Fruit fly (Drosophila melanogaster) whole organism, embryonic: ENCODE data around the gene Rtnl1.

Experiments used
- B-H1 ChIP-seq: fragments of 200-800 bp; sonication (Bioruptor generic); IDR thresholded peaks from 3 replicates; pipeline ENCODE4 v1.3.6; 2022; ENCODE audit warnings: missing biosample characterization, missing genetic modification characterization
- BEAF-32 ChIP-seq: fragments of 200-800 bp; sonication (Bioruptor generic); optimal IDR thresholded peaks from 3 replicates; lab custom pipeline; 2017; ENCODE audit warnings: missing biosample characterization, missing genetic modification characterization, mild to moderate bottlenecking, moderate library complexity, missing genetic modification reagents
- CG10321 ChIP-seq: fragments of 200-800 bp; sonication (Bioruptor generic); IDR thresholded peaks from 2 replicates; pipeline ENCODE4 v1.3.6; 2022; ENCODE audit warnings: missing biosample characterization, missing genetic modification characterization
- CG13287 ChIP-seq: fragments of 200-800 bp; sonication (Bioruptor generic); IDR thresholded peaks from 2 replicates; pipeline ENCODE4 v1.3.6; 2022; ENCODE audit warnings: missing biosample characterization, missing genetic modification characterization; ENCODE audit not compliant: partially characterized antibody
- CG13424 ChIP-seq: fragments of 200-800 bp; sonication (Bioruptor generic); optimal IDR thresholded peaks from 2 replicates; lab custom pipeline; 2019; ENCODE audit warnings: missing biosample characterization, mild to moderate bottlenecking, missing genetic modification characterization, moderate library complexity
- CG13624 ChIP-seq: fragments of 200-800 bp; sonication (Bioruptor generic); optimal IDR thresholded peaks from 2 replicates; lab custom pipeline; 2016; ENCODE audit warnings: missing biosample characterization, missing genetic modification characterization
- CG13894 ChIP-seq: fragments of 200-800 bp; sonication (Bioruptor generic); optimal IDR thresholded peaks from 3 replicates; lab custom pipeline; 2018; ENCODE audit warnings: missing biosample characterization, mild to moderate bottlenecking, missing genetic modification characterization, moderate library complexity
- CG14965 ChIP-seq: fragments of 200-800 bp; sonication (Bioruptor generic); optimal IDR thresholded peaks from 2 replicates; lab custom pipeline; 2016; ENCODE audit warnings: missing biosample characterization, missing genetic modification characterization, borderline replicate concordance
- CG1603 ChIP-seq: fragments of 200-800 bp; sonication (Bioruptor generic); optimal IDR thresholded peaks from 2 replicates; lab custom pipeline; 2019; ENCODE audit warnings: missing biosample characterization, mild to moderate bottlenecking, missing genetic modification characterization, moderate library complexity
- CG16779 ChIP-seq: fragments of 200-800 bp; sonication (Bioruptor generic); IDR thresholded peaks from 2 replicates; pipeline ENCODE4 v1.3.6; 2022; ENCODE audit warnings: missing biosample characterization, missing genetic modification characterization
- CG17186 ChIP-seq: fragments of 200-800 bp; sonication (Bioruptor generic); optimal IDR thresholded peaks from 3 replicates; lab custom pipeline; 2017; ENCODE audit warnings: missing biosample characterization, missing genetic modification reagents, missing genetic modification characterization
- CG30020 ChIP-seq: fragments of 200-800 bp; optimal IDR thresholded peaks from 2 replicates; lab custom pipeline; 2019; ENCODE audit warnings: missing biosample characterization, mild to moderate bottlenecking, missing genetic modification characterization, moderate library complexity
- CG3065 ChIP-seq: fragments of 200-800 bp; sonication (Bioruptor generic); optimal IDR thresholded peaks from 2 replicates; lab custom pipeline; 2016; ENCODE audit warnings: missing biosample characterization, missing genetic modification characterization
- CG31224 ChIP-seq: fragments of 200-800 bp; sonication (Bioruptor generic); IDR thresholded peaks from 2 replicates; pipeline ENCODE4 v1.3.6; 2022; ENCODE audit warnings: missing biosample characterization, missing genetic modification characterization
- CG32767 ChIP-seq: fragments of 200-800 bp; sonication (Bioruptor generic); IDR thresholded peaks from 2 replicates; pipeline ENCODE4 v1.3.6; 2022; ENCODE audit warnings: missing biosample characterization, missing genetic modification characterization
- CG3407 ChIP-seq: fragments of 200-800 bp; sonication (Bioruptor generic); optimal IDR thresholded peaks from 2 replicates; lab custom pipeline; 2018; ENCODE audit warnings: missing biosample characterization, mild to moderate bottlenecking, missing genetic modification characterization
- CG3726 ChIP-seq: fragments of 200-800 bp; sonication (Bioruptor generic); IDR thresholded peaks from 3 replicates; pipeline ENCODE4, ENCODE4 v1.3.6; 2022; ENCODE audit warnings: missing biosample characterization, missing genetic modification characterization
- CG4360 ChIP-seq: fragments of 200-800 bp; sonication (Bioruptor generic); IDR thresholded peaks from 2 replicates; pipeline ENCODE4 v1.3.6; 2022; ENCODE audit warnings: missing biosample characterization, missing genetic modification characterization
- CG6813 ChIP-seq: fragments of 200-800 bp; sonication (Bioruptor generic); optimal IDR thresholded peaks from 2 replicates; lab custom pipeline; 2017; ENCODE audit warnings: missing biosample characterization, missing genetic modification characterization, mild to moderate bottlenecking, moderate library complexity, missing genetic modification reagents
- CG8924 ChIP-seq: fragments of 200-800 bp; optimal IDR thresholded peaks from 3 replicates; lab custom pipeline; 2019; ENCODE audit warnings: missing biosample characterization, mild to moderate bottlenecking, missing genetic modification characterization, moderate library complexity
- CHES-1-like ChIP-seq: fragments of 200-800 bp; sonication (Bioruptor generic); optimal IDR thresholded peaks from 2 replicates; lab custom pipeline; 2016; ENCODE audit warnings: missing biosample characterization, missing genetic modification characterization
- CkIIα-i1 ChIP-seq: fragments of 200-800 bp; sonication (Bioruptor generic); IDR thresholded peaks from 2 replicates; pipeline ENCODE4 v1.3.6; 2022; ENCODE audit warnings: missing biosample characterization, missing genetic modification characterization
- Dp ChIP-seq: fragments of 200-800 bp; sonication (Bioruptor generic); optimal IDR thresholded peaks from 2 replicates; lab custom pipeline; 2018; ENCODE audit warnings: missing biosample characterization, mild to moderate bottlenecking, missing genetic modification characterization, moderate library complexity
- Hmr ChIP-seq: fragments of 200-800 bp; sonication (Bioruptor generic); optimal IDR thresholded peaks from 3 replicates; lab custom pipeline; 2017; ENCODE audit warnings: mild to moderate bottlenecking, missing biosample characterization, missing genetic modification reagents, missing genetic modification characterization
- Lhr ChIP-seq: fragments of 200-800 bp; sonication (Bioruptor generic); optimal IDR thresholded peaks from 3 replicates; lab custom pipeline; 2017; ENCODE audit warnings: mild to moderate bottlenecking, missing biosample characterization, missing genetic modification reagents, missing genetic modification characterization
- MBD-R2 ChIP-seq: fragments of 200-800 bp; sonication (Bioruptor generic); IDR thresholded peaks from 2 replicates; pipeline ENCODE4 v1.3.6; 2022; ENCODE audit warnings: missing biosample characterization, missing genetic modification characterization
- MTF-1 ChIP-seq: fragments of 200-800 bp; sonication (Bioruptor generic); optimal IDR thresholded peaks from 2 replicates; lab custom pipeline; 2018; ENCODE audit warnings: missing biosample characterization, mild to moderate bottlenecking, missing genetic modification characterization, borderline replicate concordance
- Max ChIP-seq: fragments of 200-800 bp; sonication (Bioruptor generic); optimal IDR thresholded peaks from 2 replicates; lab custom pipeline; 2016; ENCODE audit warnings: missing biosample characterization, mild to moderate bottlenecking, missing genetic modification characterization
- Myb ChIP-seq: fragments of 200-800 bp; sonication (Bioruptor generic); optimal IDR thresholded peaks from 2 replicates; lab custom pipeline; 2016; ENCODE audit warnings: missing biosample characterization, missing genetic modification characterization
- NC2β ChIP-seq: fragments of 200-800 bp; sonication (Bioruptor generic); optimal IDR thresholded peaks from 2 replicates; lab custom pipeline; 2016; ENCODE audit warnings: missing biosample characterization, missing genetic modification characterization
- Nf-YB ChIP-seq: fragments of 200-800 bp; sonication (Bioruptor generic); optimal IDR thresholded peaks from 3 replicates; lab custom pipeline; 2019; ENCODE audit warnings: missing biosample characterization, mild to moderate bottlenecking, missing genetic modification characterization, moderate library complexity
- Pdp1 ChIP-seq, 2 experiments: fragments of 200-800 bp; sonication (Bioruptor generic); optimal IDR thresholded peaks; 3 replicates each; lab custom pipeline; 2016; ENCODE audit warnings: missing biosample characterization in 2 of 2, missing genetic modification characterization in 2 of 2, mild to moderate bottlenecking in 1 of 2, moderate library complexity in 1 of 2
- Xbp1 ChIP-seq: fragments of 200-800 bp; sonication (Bioruptor generic); optimal IDR thresholded peaks from 3 replicates; lab custom pipeline; 2016; ENCODE audit warnings: missing biosample characterization, mild to moderate bottlenecking, missing genetic modification characterization
- chif ChIP-seq, 2 experiments: fragments of 200-800 bp; sonication (Bioruptor generic); optimal IDR thresholded peaks; 3 replicates each; lab custom pipeline; 2016; ENCODE audit warnings: missing biosample characterization in 2 of 2, missing genetic modification characterization in 2 of 2
- da ChIP-seq: fragments of 200-800 bp; sonication (Bioruptor generic); optimal IDR thresholded peaks from 2 replicates; lab custom pipeline; 2016; ENCODE audit warnings: missing biosample characterization, missing genetic modification characterization
- dm ChIP-seq: fragments of 200-800 bp; sonication (Bioruptor generic); optimal IDR thresholded peaks from 3 replicates; lab custom pipeline; 2016; ENCODE audit warnings: missing biosample characterization, missing genetic modification characterization
- dysf ChIP-seq: fragments of 200-800 bp; sonication (Bioruptor generic); IDR thresholded peaks from 3 replicates; pipeline ENCODE4 v1.3.6; 2022; ENCODE audit warnings: missing biosample characterization, missing genetic modification characterization
- hkb ChIP-seq, 2 experiments: fragments of 200-800 bp in 1 of 2; fragments of >200 bp in 1 of 2; sonication (Bioruptor generic) in 1 of 2; IDR thresholded peaks in 1 of 2; optimal IDR thresholded peaks in 1 of 2; 2 replicates each; pipeline versions ENCODE4 v1.3.6 to Lab custom; 2017 to 2022; ENCODE audit warnings: missing biosample characterization in 1 of 2, missing genetic modification characterization in 1 of 2
- inv ChIP-seq: fragments of 200-800 bp; sonication (Bioruptor generic); IDR thresholded peaks from 2 replicates; pipeline ENCODE4 v1.3.6; 2022; ENCODE audit warnings: missing biosample characterization, missing genetic modification characterization; ENCODE audit not compliant: partially characterized antibody
- ken ChIP-seq: fragments of 200-800 bp; sonication (Bioruptor generic); IDR thresholded peaks from 3 replicates; pipeline ENCODE4 v1.3.6; 2022; ENCODE audit warnings: missing biosample characterization, missing genetic modification characterization
- oc ChIP-seq: fragments of 200-800 bp; sonication (Bioruptor generic); optimal IDR thresholded peaks from 2 replicates; lab custom pipeline; 2018; ENCODE audit warnings: missing biosample characterization, mild to moderate bottlenecking, missing genetic modification characterization, moderate library complexity
- pita ChIP-seq: fragments of 200-800 bp; sonication (Bioruptor generic); optimal IDR thresholded peaks from 2 replicates; lab custom pipeline; 2017; ENCODE audit warnings: missing biosample characterization, mild to moderate bottlenecking, missing genetic modification characterization
- shn ChIP-seq: fragments of 200-800 bp; sonication (Bioruptor generic); optimal IDR thresholded peaks from 3 replicates; lab custom pipeline; 2016; ENCODE audit warnings: missing biosample characterization, missing genetic modification characterization
- slbo ChIP-seq: fragments of 200-800 bp; sonication (Bioruptor generic); IDR thresholded peaks from 2 replicates; pipeline ENCODE4 v1.3.6; 2022; ENCODE audit warnings: missing biosample characterization, missing genetic modification characterization
- sna ChIP-seq: fragments of 200-800 bp; sonication (Bioruptor generic); IDR thresholded peaks from 2 replicates; pipeline ENCODE4 v1.3.6; 2022; ENCODE audit warnings: missing biosample characterization, missing genetic modification characterization; ENCODE audit not compliant: partially characterized antibody
- sob ChIP-seq: fragments of 200-800 bp; sonication (Bioruptor generic); IDR thresholded peaks from 2 replicates; pipeline ENCODE4 v1.3.6; 2022; ENCODE audit warnings: missing biosample characterization, missing genetic modification characterization
- tin ChIP-seq: fragments of 200-800 bp; sonication (Bioruptor generic); optimal IDR thresholded peaks from 3 replicates; lab custom pipeline; 2016; ENCODE audit warnings: missing biosample characterization, missing genetic modification characterization

Gene Rtnl1

DNA sequence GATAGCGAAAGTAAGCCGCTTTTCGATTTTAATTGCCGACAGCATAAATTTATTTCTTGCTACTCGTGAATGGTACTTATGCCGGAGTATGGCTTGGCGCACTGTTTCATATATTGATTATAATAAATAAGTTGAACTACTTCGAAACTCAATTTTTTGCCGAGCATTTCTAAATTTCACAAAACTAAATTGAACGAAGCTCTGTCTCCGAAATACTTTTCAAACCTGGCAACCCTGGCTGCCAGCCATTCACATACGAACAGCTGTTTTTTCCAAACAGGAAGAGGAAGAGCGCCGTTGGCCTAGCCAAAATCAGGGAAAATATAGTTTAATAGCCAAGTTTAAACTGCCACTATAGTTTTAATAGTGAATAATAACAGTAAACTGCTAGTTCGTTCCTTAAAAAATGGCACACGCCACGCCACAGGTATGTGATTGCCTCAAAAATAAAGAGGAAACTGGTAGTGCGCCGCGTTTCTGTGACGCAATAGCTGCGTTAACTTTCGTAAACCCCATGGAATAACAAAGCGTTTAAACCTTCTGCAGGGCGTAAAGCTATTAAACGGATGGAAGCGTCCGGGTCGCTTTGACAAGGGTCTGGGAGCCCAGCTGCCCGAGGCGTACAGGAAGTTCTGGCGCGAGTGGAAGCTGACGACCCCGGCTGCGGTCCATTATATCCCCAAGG is 35.6 kb downstream of the Rtnl1 start, which contains the start of gene mRpL28 (continued):
- TF ChIP-seq slbo (GFP tag; lab: Robert Waterston, UW) (peak; percentile 42; the same call in 1 of the 2 replicates), CG17186 (peak; percentile 10), CG6813 (GFP tag; lab: Kevin White, UChicago) (no peak), Hmr (no peak), CG4360 (GFP tag; lab: Robert Waterston, UW) (no peak), CG8924 (no peak), oc (tag; lab: Kevin White, UChicago) (no peak), da (no peak), CkIIα-i1 (no peak), pita (GFP tag; lab: Kevin White, UChicago) (no peak), sna (GFP tag; lab: Robert Waterston, UW) (peak; percentile 45; the same call in 1 of the 2 replicates), sob (no peak), Lhr (GFP tag; lab: Kevin White, UChicago) (no peak)
- TF ChIP-seq, all 482 proteins: peak for 91

DNA sequence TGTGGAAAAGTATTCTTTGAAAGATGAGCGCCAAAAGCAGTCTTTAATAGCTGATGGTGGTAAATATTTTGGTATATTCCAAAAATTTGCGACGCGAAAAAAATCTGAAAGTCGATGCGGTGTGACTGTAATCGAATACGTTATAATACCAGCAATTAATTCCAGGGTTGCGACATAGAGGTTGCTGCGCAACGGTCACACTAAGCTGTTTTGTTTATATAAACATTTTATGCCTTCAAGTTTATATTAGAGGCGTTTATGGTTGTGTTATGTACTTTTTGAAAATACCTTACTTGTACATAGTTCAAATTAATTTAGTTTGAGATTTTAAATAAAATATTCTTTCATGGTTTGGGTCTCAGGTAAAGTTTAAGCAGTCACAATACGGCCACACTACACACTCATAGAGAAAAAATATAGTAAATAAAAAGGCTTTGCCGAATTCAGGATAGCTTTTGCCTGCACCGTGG is 38.2 kb downstream of the Rtnl1 start, which contains the start of gene CG14043:
Gene CG14043 (plus strand): TSS at position 374 of the 470 bp plus-strand sequence.
- TF ChIP-seq CG4360 (GFP tag; lab: Robert Waterston, UW), result no peak
- peak; percentile 59 for TF ChIP-seq slbo (GFP tag; lab: Robert Waterston, UW)
- TF ChIP-seq CG32767 (GFP tag; lab: Robert Waterston, UW), result no peak
- peak; percentile 42 for TF ChIP-seq CG13424 (tag; lab: Kevin White, UChicago)
- no peak for TF ChIP-seq Hmr
- peak; percentile 63 for TF ChIP-seq CHES-1-like
- TF ChIP-seq CG30020 (tag; lab: Kevin White, UChicago), result peak; percentile 44
- peak; percentile 54 for TF ChIP-seq CG13624 (GFP tag; lab: Kevin White, UChicago)
- TF ChIP-seq CG1603 (tag; lab: Kevin White, UChicago), result peak; percentile 45
- no peak for TF ChIP-seq CG3726 (GFP tag; lab: Robert Waterston, UW)
- no peak for TF ChIP-seq MTF-1 (GFP tag; lab: Kevin White, UChicago)
- TF ChIP-seq Nf-YB, result no peak
- TF ChIP-seq dysf, result no peak
- no peak; the same call in 2 of the 3 replicates for TF ChIP-seq ken (GFP tag; lab: Robert Waterston, UW)
- no peak for TF ChIP-seq CG16779 (GFP tag; lab: Robert Waterston, UW)
- TF ChIP-seq BEAF-32, result peak; percentile 59
- TF ChIP-seq Dp, result peak; percentile 78
- no peak for TF ChIP-seq shn
- TF ChIP-seq CG10321 (GFP tag; lab: Robert Waterston, UW), result no peak
- TF ChIP-seq B-H1, result no peak
- TF ChIP-seq Pdp1 (GFP tag; optimal IDR thresholded peaks at IDR 0.05; lab: Kevin White, UChicago), result peak in 1 of 2 experiments; percentile 95
- no peak for TF ChIP-seq inv (GFP tag; lab: Robert Waterston, UW)
- peak; percentile 42 for TF ChIP-seq NC2β (GFP tag; lab: Kevin White, UChicago)
- no peak for TF ChIP-seq CG3407 (GFP tag; lab: Kevin White, UChicago)
- peak; percentile 48 for TF ChIP-seq CG13287
- TF ChIP-seq CG31224 (GFP tag; lab: Robert Waterston, UW), result no peak
- peak; percentile 56 for TF ChIP-seq Myb (GFP tag; lab: Kevin White, UChicago)
- TF ChIP-seq Max (GFP tag; lab: Kevin White, UChicago), result peak; percentile 21
- TF ChIP-seq hkb (optimal IDR thresholded peaks at IDR 0.05; lab: Kevin White, UChicago), result peak; percentile 64
- TF ChIP-seq hkb (GFP tag; IDR thresholded peaks at IDR 0.05; lab: Robert Waterston, UW), result no peak
- TF ChIP-seq chif (GFP tag; optimal IDR thresholded peaks at IDR 0.05; lab: Kevin White, UChicago), result peak in 1 of 2 experiments; percentile 33
- no peak for TF ChIP-seq CG14965 (GFP tag; lab: Kevin White, UChicago)
- no peak for TF ChIP-seq CG3065
- TF ChIP-seq CG13894 (tag; lab: Kevin White, UChicago), result no peak
- TF ChIP-seq Xbp1 (GFP tag; lab: Kevin White, UChicago), result peak; percentile 36
- peak; percentile 35 for TF ChIP-seq dm (GFP tag; lab: Kevin White, UChicago)
- peak; percentile 69 for TF ChIP-seq MBD-R2 (GFP tag; lab: Robert Waterston, UW)
- peak; percentile 4 for TF ChIP-seq tin (GFP tag; lab: Kevin White, UChicago)
